Comparison of ENCODE assay signal across 5 worm cellular contexts in genomic region chrV:6533030-6533429, ce11.
A peak's percentile ranks its signal among the peaks of the same experiment; 100 is the strongest.
TF ChIP-seq lines count a peak whose summit lies in the region.

hpo-26 (minus strand) TSS chrV:6533060.

TF ChIP-seq in whole organism, L1 larva, 84 proteins besides CTCF, POLR2A, EP300 and RAD21:
- peak; percentile 81 for TF ChIP-seq nhr-77 (tag; optimal IDR thresholded peaks at IDR 0.05; lab: Kevin White, UChicago)
- TF ChIP-seq ceh-90 (tag; optimal IDR thresholded peaks at IDR 0.05; lab: Kevin White, UChicago): no peak
- no peak for TF ChIP-seq nhr-76 (tag; optimal IDR thresholded peaks at IDR 0.05; lab: Kevin White, UChicago)
- no peak for TF ChIP-seq tlp-1 (tag; optimal IDR thresholded peaks at IDR 0.05; lab: Kevin White, UChicago)
- TF ChIP-seq nhr-71 (tag; optimal IDR thresholded peaks at IDR 0.05; lab: Kevin White, UChicago): peak; percentile 21
- TF ChIP-seq ztf-11 (tag; optimal IDR thresholded peaks at IDR 0.05; lab: Kevin White, UChicago): no peak
- TF ChIP-seq lin-14 (GFP tag; optimal IDR thresholded peaks at IDR 0.05; lab: Kevin White, UChicago): peak; percentile 15
- no peak for TF ChIP-seq pag-3 (tag; optimal IDR thresholded peaks at IDR 0.05; lab: Kevin White, UChicago; ENCODE audit: borderline replicate concordance, insufficient read depth)
- TF ChIP-seq lsy-2 (tag; optimal IDR thresholded peaks at IDR 0.05; lab: Kevin White, UChicago): peak in 1 of 2 experiments; percentile 9
- TF ChIP-seq ceh-82 (tag; optimal IDR thresholded peaks at IDR 0.05; lab: Kevin White, UChicago): peak in 1 of 3 experiments; percentile 12
- TF ChIP-seq zip-4 (GFP tag; optimal IDR thresholded peaks at IDR 0.05; lab: Kevin White, UChicago): no peak
- no peak for TF ChIP-seq nhr-12 (tag; optimal IDR thresholded peaks at IDR 0.05; lab: Kevin White, UChicago)
TF ChIP-seq in whole organism, L1 larva: peak in this region for 5.

TF ChIP-seq in whole organism, L2 larva, 48 proteins besides CTCF, POLR2A, EP300 and RAD21:
- TF ChIP-seq F13H6.1 (tag; optimal IDR thresholded peaks at IDR 0.05; lab: Kevin White, UChicago) (peak; percentile 70), skn-1 (tag; optimal IDR thresholded peaks at IDR 0.05; lab: Kevin White, UChicago) (no peak), sma-9 (GFP tag; optimal IDR thresholded peaks at IDR 0.05; lab: Kevin White, UChicago) (peak; percentile 22), sma-9 (tag; optimal IDR thresholded peaks at IDR 0.05; lab: Kevin White, UChicago) (no peak), nhr-129 (tag; optimal IDR thresholded peaks at IDR 0.05; lab: Kevin White, UChicago) (peak; percentile 39)

TF ChIP-seq in whole organism, L3 larva, 47 proteins besides CTCF, POLR2A, EP300 and RAD21:
- TF ChIP-seq pha-4 (tag; optimal IDR thresholded peaks at IDR 0.05; lab: Kevin White, UChicago) (peak; percentile 90), nhr-11 (tag; optimal IDR thresholded peaks at IDR 0.05; lab: Kevin White, UChicago) (no peak), mdl-1 (tag; optimal IDR thresholded peaks at IDR 0.05; lab: Kevin White, UChicago) (no peak), sea-2 (GFP tag; optimal IDR thresholded peaks at IDR 0.05; lab: Kevin White, UChicago) (no peak), ceh-28 (tag; optimal IDR thresholded peaks at IDR 0.05; lab: Kevin White, UChicago) (peak; percentile 3), ZK546.5 (tag; optimal IDR thresholded peaks at IDR 0.05; lab: Kevin White, UChicago) (no peak), nhr-25 (tag; optimal IDR thresholded peaks at IDR 0.05; lab: Kevin White, UChicago) (no peak), fos-1 (tag; optimal IDR thresholded peaks at IDR 0.05; lab: Kevin White, UChicago) (no peak), nhr-28 (tag; optimal IDR thresholded peaks at IDR 0.05; lab: Kevin White, UChicago) (no peak)
TF ChIP-seq in whole organism, L3 larva: peak in this region for 2.

TF ChIP-seq in whole organism, L4 larva, 104 proteins besides CTCF, POLR2A, EP300 and RAD21:
- TF ChIP-seq ceh-20 (GFP tag; IDR thresholded peaks at IDR 0.05; lab: Robert Waterston, UW) (no peak), F44E2.7 (GFP tag; IDR thresholded peaks at IDR 0.05; lab: Robert Waterston, UW) (no peak), daf-16 (GFP tag; optimal IDR thresholded peaks at IDR 0.05; lab: Kevin White, UChicago) (no peak), daf-16 (tag; optimal IDR thresholded peaks at IDR 0.05; lab: Kevin White, UChicago) (peak; percentile 75), F37D6.2 (tag; optimal IDR thresholded peaks at IDR 0.05; lab: Kevin White, UChicago) (no peak), vab-7 (GFP tag; IDR thresholded peaks at IDR 0.05; lab: Robert Waterston, UW) (no peak), mes-2 (tag; optimal IDR thresholded peaks at IDR 0.05; lab: Kevin White, UChicago; ENCODE audit: poor library complexity, severe bottlenecking) (peak; percentile 5), ceh-28 (tag; optimal IDR thresholded peaks at IDR 0.05; lab: Kevin White, UChicago) (no peak), lin-13 (GFP tag; optimal IDR thresholded peaks at IDR 0.05; lab: Kevin White, UChicago) (no peak), jun-1 (tag; optimal IDR thresholded peaks at IDR 0.05; lab: Kevin White, UChicago) (no peak), ama-1 (optimal IDR thresholded peaks at IDR 0.05; lab: Kevin White, UChicago) (no peak), nhr-111 (GFP tag; optimal IDR thresholded peaks at IDR 0.05; lab: Kevin White, UChicago) (no peak), egl-43 (GFP tag; IDR thresholded peaks at IDR 0.05; lab: Robert Waterston, UW) (0 out of 2 replicates have a peak, but pooled peaks have one; percentile 4), dmd-9 (GFP tag; IDR thresholded peaks at IDR 0.05; lab: Robert Waterston, UW) (no peak)

TF ChIP-seq in whole organism, late embryonic, 69 proteins besides CTCF, POLR2A, EP300 and RAD21:
- no peak for TF ChIP-seq C08G9.2 (tag; optimal IDR thresholded peaks at IDR 0.05; lab: Kevin White, UChicago)
- peak; percentile 6 for TF ChIP-seq ama-1 (optimal IDR thresholded peaks at IDR 0.05; lab: Kevin White, UChicago)
- TF ChIP-seq ceh-24 (tag; optimal IDR thresholded peaks at IDR 0.05; lab: Kevin White, UChicago): no peak

Comparison
In these comparisons a context has a peak if more than half of its experiments do, and no peak if none do; other contexts are left out.
1. Of the 29 proteins assayed by ChIP-seq in both whole organism, L4 larva and whole organism, L1 larva: peak only in whole organism, L4 larva: none; only in whole organism, L1 larva: nhr-77; in both: none; in neither: 26; mixed calls (peak in some experiments, not most) for 2.